Worm (Caenorhabditis elegans): Measurements from ENCODE around the gene sam-4.

sam-4 gene

DNA sequence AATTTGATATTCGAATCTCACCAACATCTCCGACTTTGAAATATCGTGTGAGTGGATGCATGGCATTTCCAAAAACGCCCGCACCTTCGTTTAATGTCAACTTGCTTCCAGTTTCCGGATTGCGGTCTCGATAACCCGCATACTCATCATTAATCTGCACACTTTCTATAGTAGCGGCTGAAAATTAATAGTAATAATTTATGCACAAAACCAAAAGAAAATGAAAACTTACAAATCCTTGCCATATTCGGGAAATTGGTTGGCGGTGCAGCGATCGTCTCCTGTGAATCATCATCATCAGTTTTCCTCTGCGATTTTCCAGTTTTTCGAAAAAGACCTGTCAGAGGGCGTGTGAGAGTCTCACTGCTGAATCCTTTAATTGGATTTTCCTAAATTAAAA is 11.1 kb upstream of the sam-4 start:
- TF ChIP-seq nhr-237 (tag; optimal IDR thresholded peaks at IDR 0.05): no peak
- no peak for TF ChIP-seq gmeb-1 (tag; optimal IDR thresholded peaks at IDR 0.05)
- no peak for TF ChIP-seq nhr-6 (tag; optimal IDR thresholded peaks at IDR 0.05)
- TF ChIP-seq aly-2 (tag; optimal IDR thresholded peaks at IDR 0.05): no peak
- no peak for TF ChIP-seq ztf-1 (GFP tag; conservative IDR thresholded peaks at IDR 0.05)
- TF ChIP-seq blmp-1 (tag; optimal IDR thresholded peaks at IDR 0.05; ENCODE audit: insufficient read depth): no peak
- TF ChIP-seq ZK546.5 (tag; optimal IDR thresholded peaks at IDR 0.05): no peak
- TF ChIP-seq zag-1 (tag; optimal IDR thresholded peaks at IDR 0.05): no peak
- TF ChIP-seq lin-39 (tag; optimal IDR thresholded peaks at IDR 0.05): no peak
- TF ChIP-seq elt-1 (tag; optimal IDR thresholded peaks at IDR 0.05): no peak
- no peak for TF ChIP-seq nhr-77 (tag; optimal IDR thresholded peaks at IDR 0.05)
- TF ChIP-seq dmd-4 (tag; optimal IDR thresholded peaks at IDR 0.05): no peak
- TF ChIP-seq nhr-21 (tag; optimal IDR thresholded peaks at IDR 0.05): no peak
- TF ChIP-seq lin-13 (GFP tag; optimal IDR thresholded peaks at IDR 0.05): no peak
- TF ChIP-seq elt-3 (tag; optimal IDR thresholded peaks at IDR 0.05): no peak

DNA sequence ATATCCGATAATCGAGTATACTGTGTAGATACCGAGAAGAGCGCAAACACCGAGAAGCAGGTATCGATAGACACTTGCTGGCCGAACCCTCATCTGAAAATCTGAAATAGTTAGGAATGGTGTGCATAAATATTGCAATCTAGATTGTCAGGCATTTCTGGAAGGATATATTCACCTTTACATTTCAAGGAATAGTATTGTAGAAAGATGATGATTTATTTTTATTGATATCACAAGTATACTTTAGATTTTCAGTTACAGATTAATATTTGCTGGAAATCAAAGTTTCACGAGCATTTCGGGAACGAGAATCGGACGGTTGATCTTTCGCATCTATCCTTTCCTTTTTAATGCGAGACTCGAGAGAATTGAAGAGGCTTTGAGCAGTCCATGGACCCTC is 10.6 kb upstream of the sam-4 start, which contains the start of gene fut-3:
fut-3 (minus strand) TSS at position 101 of the 400 bp plus-strand sequence.
- TF ChIP-seq ztf-1 (GFP tag; conservative IDR thresholded peaks at IDR 0.05) (no peak), elt-1 (tag; optimal IDR thresholded peaks at IDR 0.05) (no peak), ama-1 (optimal IDR thresholded peaks at IDR 0.05) (no peak), nhr-129 (tag; optimal IDR thresholded peaks at IDR 0.05) (no peak), nhr-23 (tag; optimal IDR thresholded peaks at IDR 0.05) (no peak)

DNA sequence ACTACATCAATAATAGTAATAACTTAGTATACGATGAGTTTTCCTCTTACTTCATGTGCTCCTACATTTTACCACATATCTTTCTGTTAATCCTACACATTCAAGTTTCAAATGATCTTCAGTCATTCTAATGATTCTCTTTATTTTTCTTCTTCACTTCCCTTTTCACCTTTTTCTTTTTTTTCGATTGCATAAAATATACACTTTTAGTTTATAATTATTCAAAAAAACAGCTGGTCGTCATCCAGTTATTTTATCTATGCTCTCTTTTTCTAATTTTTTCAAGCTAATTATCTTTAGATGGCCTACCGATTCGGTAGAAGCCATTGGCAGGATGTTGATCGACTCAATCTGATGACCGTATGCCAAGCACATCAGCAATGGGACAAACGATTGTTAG is 5.1 kb upstream of the sam-4 start, which contains the start of gene F59E12.1:
F59E12.1 (plus strand) TSS at position 301 of the 400 bp plus-strand sequence.
- no peak for TF ChIP-seq unc-55 (GFP tag; optimal IDR thresholded peaks at IDR 0.05)

DNA sequence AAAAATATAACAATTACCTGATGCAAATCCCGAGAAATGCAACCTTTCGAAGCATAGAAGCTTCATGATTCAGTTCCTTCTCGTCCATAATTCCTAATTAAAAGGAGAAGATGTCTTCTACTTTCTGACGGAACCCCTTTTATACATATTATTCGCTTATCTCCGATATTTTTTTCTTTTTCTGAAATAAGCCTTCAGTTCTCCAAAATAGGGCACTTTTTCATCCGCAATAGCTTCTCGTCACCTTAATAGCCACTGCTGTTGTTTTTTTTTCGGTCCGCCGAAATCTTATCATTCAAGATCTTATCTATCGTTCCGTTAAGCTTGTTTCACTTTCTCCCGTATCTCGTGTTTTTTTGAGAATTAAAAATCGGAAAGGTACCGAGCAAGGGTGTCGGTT is 3.2 kb upstream of the sam-4 start, which contains the start of gene bli-2:
bli-2 (minus strand) TSS at position 101 of the 400 bp plus-strand sequence.
- TF ChIP-seq lin-13 (GFP tag; optimal IDR thresholded peaks at IDR 0.05): no peak
- TF ChIP-seq crh-2 (tag; optimal IDR thresholded peaks at IDR 0.05): no peak
- TF ChIP-seq sma-3 (GFP tag; optimal IDR thresholded peaks at IDR 0.05): no peak
- TF ChIP-seq F13H6.1 (tag; optimal IDR thresholded peaks at IDR 0.05): no peak
- no peak for TF ChIP-seq ceh-16 (tag; optimal IDR thresholded peaks at IDR 0.05)
- TF ChIP-seq nhr-77 (tag; optimal IDR thresholded peaks at IDR 0.05): no peak
- no peak for TF ChIP-seq mdl-1 (tag; optimal IDR thresholded peaks at IDR 0.05)
- TF ChIP-seq peb-1 (tag; optimal IDR thresholded peaks at IDR 0.05): no peak
- TF ChIP-seq nhr-23 (tag; optimal IDR thresholded peaks at IDR 0.05): no peak

DNA sequence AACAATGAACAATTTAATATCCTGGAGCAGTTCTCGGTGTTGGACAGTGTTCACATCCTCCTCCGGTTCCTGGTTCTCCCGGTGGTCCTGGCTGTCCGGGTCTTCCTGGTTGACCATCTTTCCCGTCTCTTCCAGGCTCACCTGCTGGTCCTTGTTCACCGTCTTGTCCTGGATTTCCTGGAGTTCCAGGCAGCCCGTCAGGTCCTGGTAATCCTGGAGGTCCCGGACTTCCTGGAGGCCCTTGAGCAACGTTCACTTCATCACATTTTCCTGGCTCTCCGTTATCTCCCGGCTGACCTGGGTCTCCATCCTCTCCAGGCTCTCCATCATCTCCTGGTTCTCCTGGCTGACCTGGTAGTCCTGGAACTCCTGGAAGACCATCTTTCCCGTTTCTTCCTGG is 2.3 kb upstream of the sam-4 start:
- TF ChIP-seq sem-4 (tag; optimal IDR thresholded peaks at IDR 0.05) (no peak), unc-55 (GFP tag; optimal IDR thresholded peaks at IDR 0.05) (no peak), nhr-10 (tag; optimal IDR thresholded peaks at IDR 0.05) (no peak), snpc-4 (tag; optimal IDR thresholded peaks at IDR 0.05) (no peak), sma-3 (GFP tag; optimal IDR thresholded peaks at IDR 0.05) (no peak), C34F6.9 (tag; optimal IDR thresholded peaks at IDR 0.05) (no peak), elt-1 (tag; optimal IDR thresholded peaks at IDR 0.05) (no peak), lsy-2 (tag; optimal IDR thresholded peaks at IDR 0.05) (no peak), mbf-1 (tag; optimal IDR thresholded peaks at IDR 0.05) (no peak), ztf-11 (tag; optimal IDR thresholded peaks at IDR 0.05) (no peak)

DNA sequence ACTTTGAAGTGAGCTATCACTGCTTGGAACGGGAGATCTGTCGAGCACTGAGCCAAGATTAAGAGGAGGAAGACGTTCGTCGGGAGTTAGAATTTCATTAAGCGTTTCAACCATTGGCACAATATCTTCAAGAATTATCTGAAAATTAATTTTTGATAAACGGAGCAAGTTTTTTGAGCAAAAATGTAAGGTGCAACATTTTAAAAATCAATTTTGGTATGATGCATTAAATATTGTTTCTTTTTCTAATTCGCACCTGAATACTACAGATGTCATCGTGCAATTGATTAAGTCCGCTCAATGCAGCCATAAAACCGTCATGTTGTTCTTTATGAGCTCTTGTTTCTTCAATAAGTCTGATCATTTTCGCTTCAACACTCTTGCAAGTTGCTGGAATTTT is 814 bp downstream of the sam-4 start, which contains the start of gene ddl-1:
ddl-1 (minus strand) TSS at position 101 of the 400 bp plus-strand sequence.
- TF ChIP-seq unc-55 (GFP tag; optimal IDR thresholded peaks at IDR 0.05) (no peak), mbf-1 (tag; optimal IDR thresholded peaks at IDR 0.05) (no peak), sma-9 (GFP tag; optimal IDR thresholded peaks at IDR 0.05) (no peak), sma-9 (tag; optimal IDR thresholded peaks at IDR 0.05) (no peak), ztf-11 (tag; optimal IDR thresholded peaks at IDR 0.05) (no peak), crh-2 (tag; optimal IDR thresholded peaks at IDR 0.05) (no peak), lsy-2 (tag; optimal IDR thresholded peaks at IDR 0.05) (no peak), unc-62 (GFP tag; optimal IDR thresholded peaks at IDR 0.05) (no peak), nhr-25 (tag; optimal IDR thresholded peaks at IDR 0.05) (no peak)
